Worm (Caenorhabditis elegans) whole organism, L1 larva: ENCODE results near the gene lea-1.
A peak's percentile ranks its signal among the peaks of the same experiment; 100 is the strongest.

ENCODE experiments used
- C04F5.9 ChIP-seq: sonication (generic microtip); optimal IDR thresholded peaks from 2 replicates; lab custom pipeline; 2016; ENCODE audit warnings: missing genetic modification characterization, missing compliant biosample characterization
- F16B12.6 ChIP-seq: fragments of 150-350 bp; optimal IDR thresholded peaks from 2 replicates; lab custom pipeline; 2014; ENCODE audit warnings: missing biosample characterization, missing genetic modification characterization
- ama-1 ChIP-seq: fragments of 150-350 bp; optimal IDR thresholded peaks from 2 replicates; lab custom pipeline; 2014
- blmp-1 ChIP-seq: fragments of 150-350 bp; optimal IDR thresholded peaks from 2 replicates; lab custom pipeline; 2014; ENCODE audit warnings: missing biosample characterization, missing genetic modification characterization
- ceh-88 ChIP-seq: fragments of 200-800 bp; sonication (Bioruptor generic); IDR thresholded peaks from 2 replicates; pipeline ENCODE4 v1.3.6; 2022; ENCODE audit warnings: missing genetic modification characterization, missing compliant biosample characterization
- ceh-90 ChIP-seq: sonication (generic microtip); optimal IDR thresholded peaks from 2 replicates; lab custom pipeline; 2016; ENCODE audit warnings: missing genetic modification characterization, missing compliant biosample characterization
- dpl-1 ChIP-seq, 3 experiments: fragments of 150-350 bp in 2 of 3; sonication (generic microtip) in 1 of 3; optimal IDR thresholded peaks; 2 replicates each; lab custom pipeline; 2014 to 2017; ENCODE audit warnings: missing biosample characterization in 3 of 3, missing genetic modification characterization in 3 of 3, missing genetic modification reagents in 3 of 3
- dsc-1 ChIP-seq: sonication (generic microtip); optimal IDR thresholded peaks from 2 replicates; lab custom pipeline; 2016; ENCODE audit warnings: mild to moderate bottlenecking, missing genetic modification characterization, missing compliant biosample characterization
- elt-3 ChIP-seq, 6 experiments: fragments of 150-350 bp in 1 of 6; sonication (generic microtip); optimal IDR thresholded peaks; 2 replicates each; lab custom pipeline; 2017 to 2018; ENCODE audit warnings: missing biosample characterization in 6 of 6, missing genetic modification characterization in 6 of 6, inconsistent platforms in 1 of 6
- ets-5 ChIP-seq: fragments of 200-800 bp; sonication (Bioruptor generic); IDR thresholded peaks from 2 replicates; pipeline ENCODE4 v1.3.6; 2022; ENCODE audit warnings: missing genetic modification characterization, missing compliant biosample characterization
- fkh-10 ChIP-seq: sonication (generic microtip); optimal IDR thresholded peaks from 2 replicates; lab custom pipeline; 2017; ENCODE audit warnings: missing biosample characterization, missing genetic modification reagents, missing genetic modification characterization
- fkh-8 ChIP-seq: sonication (generic microtip); optimal IDR thresholded peaks from 2 replicates; lab custom pipeline; 2016; ENCODE audit warnings: mild to moderate bottlenecking, missing genetic modification characterization, missing compliant biosample characterization
- hlh-17 ChIP-seq: fragments of 200-800 bp; sonication (Bioruptor generic); optimal IDR thresholded peaks from 2 replicates; lab custom pipeline; 2018; ENCODE audit warnings: missing genetic modification characterization, mild to moderate bottlenecking, missing compliant biosample characterization, moderate library complexity, borderline replicate concordance
- hlh-4 ChIP-seq: sonication (generic microtip); optimal IDR thresholded peaks from 2 replicates; lab custom pipeline; 2016; ENCODE audit warnings: mild to moderate bottlenecking, missing genetic modification characterization, missing compliant biosample characterization
- irx-1 ChIP-seq: sonication (generic microtip); optimal IDR thresholded peaks from 2 replicates; lab custom pipeline; 2016; ENCODE audit warnings: missing genetic modification characterization, missing compliant biosample characterization
- isw-1 ChIP-seq: fragments of 200-800 bp; sonication (Bioruptor generic); IDR thresholded peaks from 2 replicates; pipeline ENCODE4 v1.3.6; 2022; ENCODE audit warnings: missing genetic modification characterization, missing compliant biosample characterization
- lin-14 ChIP-seq: fragments of 200-800 bp; sonication (Bioruptor generic); optimal IDR thresholded peaks from 2 replicates; lab custom pipeline; 2018; ENCODE audit warnings: mild to moderate bottlenecking, missing genetic modification characterization, moderate library complexity, missing compliant biosample characterization
- lin-15B ChIP-seq: fragments of 150-350 bp; sonication (generic microtip); optimal IDR thresholded peaks from 3 replicates; lab custom pipeline; 2014; ENCODE audit warnings: missing biosample characterization, missing genetic modification characterization
- lin-35 ChIP-seq, 2 experiments: fragments of 150-350 bp; optimal IDR thresholded peaks; 2 replicates each; lab custom pipeline; 2014; ENCODE audit warnings: missing biosample characterization in 2 of 2, missing genetic modification characterization in 2 of 2, missing genetic modification reagents in 2 of 2
- lir-3 ChIP-seq: sonication (generic microtip); optimal IDR thresholded peaks from 2 replicates; lab custom pipeline; 2016; ENCODE audit warnings: mild to moderate bottlenecking, missing genetic modification characterization, moderate library complexity, missing compliant biosample characterization; ENCODE audit not compliant: poor library complexity
- lsy-2 ChIP-seq, 2 experiments: fragments of 150-350 bp; optimal IDR thresholded peaks; 2 replicates each; lab custom pipeline; 2014; ENCODE audit warnings: missing biosample characterization in 2 of 2, missing genetic modification characterization in 2 of 2
- mdl-1 ChIP-seq, 2 experiments: fragments of 150-350 bp; optimal IDR thresholded peaks; 2 replicates each; lab custom pipeline; 2014 to 2017; ENCODE audit warnings: missing biosample characterization in 2 of 2, missing genetic modification characterization in 2 of 2, inconsistent platforms in 1 of 2
- mef-2 ChIP-seq: fragments of 150-350 bp; optimal IDR thresholded peaks from 2 replicates; lab custom pipeline; 2014; ENCODE audit warnings: missing biosample characterization, missing genetic modification characterization
- nhr-19 ChIP-seq: fragments of 200-800 bp; sonication (Bioruptor generic); conservative IDR thresholded peaks from 2 replicates; pipeline ENCODE4 v1.3.6; 2022; ENCODE audit warnings: missing genetic modification characterization, missing compliant biosample characterization
- nhr-237 ChIP-seq: fragments of 150-350 bp; optimal IDR thresholded peaks from 2 replicates; lab custom pipeline; 2014; ENCODE audit warnings: missing biosample characterization, missing genetic modification characterization
- nhr-71 ChIP-seq: sonication (generic microtip); optimal IDR thresholded peaks from 2 replicates; lab custom pipeline; 2016; ENCODE audit warnings: mild to moderate bottlenecking, missing genetic modification characterization, moderate library complexity, missing compliant biosample characterization
- nhr-84 ChIP-seq: sonication (generic microtip); optimal IDR thresholded peaks from 2 replicates; lab custom pipeline; 2017; ENCODE audit warnings: missing biosample characterization, missing genetic modification characterization
- nhr-85 ChIP-seq: sonication (generic microtip); peaks from one replicate; lab custom pipeline; 2016; ENCODE audit warnings: missing genetic modification characterization, inconsistent platforms, missing compliant biosample characterization
- rnt-1 ChIP-seq: sonication (generic microtip); optimal IDR thresholded peaks from 2 replicates; lab custom pipeline; 2016; ENCODE audit warnings: mild to moderate bottlenecking, missing genetic modification characterization, moderate library complexity, missing compliant biosample characterization
- skn-1 ChIP-seq: fragments of 150-350 bp; optimal IDR thresholded peaks from 2 replicates; lab custom pipeline; 2014; ENCODE audit warnings: missing biosample characterization, missing genetic modification characterization
- snu-23 ChIP-seq: sonication (generic microtip); optimal IDR thresholded peaks from 2 replicates; lab custom pipeline; 2016; ENCODE audit warnings: missing genetic modification characterization, missing compliant biosample characterization
- sox-4 ChIP-seq: sonication (generic microtip); optimal IDR thresholded peaks from 2 replicates; lab custom pipeline; 2016; ENCODE audit warnings: missing genetic modification characterization, missing compliant biosample characterization
- sptf-1 ChIP-seq: fragments of 150-350 bp; optimal IDR thresholded peaks from 2 replicates; lab custom pipeline; 2014; ENCODE audit warnings: missing biosample characterization, missing genetic modification characterization
- tbx-2 ChIP-seq: sonication (generic microtip); optimal IDR thresholded peaks from 2 replicates; lab custom pipeline; 2016; ENCODE audit warnings: missing genetic modification characterization, missing compliant biosample characterization
- unc-130 ChIP-seq: fragments of 150-350 bp; optimal IDR thresholded peaks from 2 replicates; lab custom pipeline; 2017; ENCODE audit warnings: missing biosample characterization, missing genetic modification characterization, inconsistent platforms
- unc-30 ChIP-seq: sonication (generic microtip); optimal IDR thresholded peaks from 2 replicates; lab custom pipeline; 2017; ENCODE audit warnings: missing biosample characterization, missing genetic modification characterization
- zag-1 ChIP-seq: fragments of 150-350 bp; optimal IDR thresholded peaks from 2 replicates; lab custom pipeline; 2014; ENCODE audit warnings: missing biosample characterization, missing genetic modification characterization
- ztf-4 ChIP-seq: fragments of 150-350 bp; optimal IDR thresholded peaks from 2 replicates; lab custom pipeline; 2014; ENCODE audit warnings: missing biosample characterization, missing genetic modification characterization

lea-1 gene

DNA sequence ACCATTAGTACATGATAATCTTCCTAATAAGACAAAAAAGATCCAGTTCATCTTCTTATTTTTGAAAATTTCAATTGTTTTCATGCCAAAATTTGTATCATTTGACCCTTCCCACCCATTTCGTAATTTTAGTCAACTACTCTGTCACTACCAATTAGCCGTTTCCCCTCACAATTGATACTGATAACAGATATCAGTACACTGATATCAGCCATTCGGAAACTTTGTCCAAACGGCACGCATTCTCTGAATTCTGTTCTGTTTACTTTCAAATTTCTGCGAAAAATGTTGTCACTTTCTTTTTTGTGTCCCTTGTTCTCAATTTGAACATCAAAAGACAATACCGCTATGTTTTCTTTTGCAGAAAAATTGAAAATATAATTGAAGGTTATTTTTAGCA lies 916 bp downstream of the lea-1 start (continued):
- TF ChIP-seq blmp-1 (tag; lab: Kevin White, UChicago) (peak; percentile 65), dsc-1 (tag; lab: Kevin White, UChicago) (no peak), isw-1 (GFP tag; lab: Robert Waterston, UW) (no peak), ets-5 (GFP tag; lab: Robert Waterston, UW) (no peak), F16B12.6 (tag; lab: Kevin White, UChicago) (no peak)

DNA sequence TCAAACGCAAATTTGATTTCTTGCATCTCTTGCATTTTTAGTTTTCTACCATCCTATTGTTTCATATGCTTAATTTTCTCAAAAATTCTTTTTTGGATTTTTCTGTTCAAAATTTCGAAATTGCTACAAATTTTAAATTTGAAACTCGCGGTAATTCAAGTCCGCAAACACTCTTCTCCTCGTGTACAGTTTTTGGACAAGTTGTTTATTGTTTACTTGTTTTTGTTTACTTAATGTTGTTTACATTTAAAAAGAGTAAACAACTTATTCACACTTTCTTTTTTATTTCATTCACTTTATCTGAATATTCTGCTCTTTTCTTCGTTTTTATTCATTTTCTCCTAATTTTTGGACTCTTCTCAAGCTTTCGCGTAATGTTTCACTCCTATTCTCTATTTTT lies 6.6 kb downstream of the lea-1 start:
- TF ChIP-seq hlh-17 (no peak), nhr-237 (tag; lab: Kevin White, UChicago) (no peak), irx-1 (tag; lab: Kevin White, UChicago) (no peak), nhr-84 (tag; lab: Kevin White, UChicago) (no peak), ama-1 (lab: Kevin White, UChicago) (no peak), nhr-71 (tag; lab: Kevin White, UChicago) (no peak)

DNA sequence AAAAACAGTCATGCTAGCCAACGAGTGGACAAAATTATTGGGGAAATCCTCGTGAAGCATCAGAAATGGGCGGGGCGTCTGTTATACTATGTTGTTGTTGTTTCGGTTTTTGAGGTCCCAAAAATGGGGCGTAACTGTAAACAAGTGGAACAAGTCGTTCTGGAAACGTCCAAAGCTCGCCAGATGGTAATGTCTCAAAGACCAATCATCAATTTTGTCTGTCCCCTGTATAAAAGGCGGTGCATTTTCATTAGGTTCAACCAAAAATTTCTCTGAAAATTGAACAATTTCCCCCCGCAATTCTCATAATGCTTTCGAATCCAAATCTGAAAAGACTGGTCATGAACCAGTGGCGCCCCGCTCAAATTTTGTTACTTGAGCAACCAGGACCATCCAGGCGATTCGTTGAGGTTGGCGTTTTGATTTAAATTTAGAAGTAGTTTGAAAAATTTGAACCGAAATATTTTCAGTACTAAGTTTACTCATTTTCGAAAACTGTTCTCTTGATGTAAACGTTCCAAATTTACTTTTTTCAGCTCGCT lies 7.4 kb downstream of the lea-1 start:
- no peak for TF ChIP-seq unc-130 (tag; lab: Kevin White, UChicago)
- TF ChIP-seq fkh-10 = no peak
- TF ChIP-seq sptf-1 = no peak
- no peak for TF ChIP-seq zag-1 (tag; lab: Kevin White, UChicago)
- TF ChIP-seq C04F5.9 (tag; lab: Kevin White, UChicago) = no peak
- no peak for TF ChIP-seq lin-15B
- TF ChIP-seq rnt-1 (tag; lab: Kevin White, UChicago) = no peak

DNA sequence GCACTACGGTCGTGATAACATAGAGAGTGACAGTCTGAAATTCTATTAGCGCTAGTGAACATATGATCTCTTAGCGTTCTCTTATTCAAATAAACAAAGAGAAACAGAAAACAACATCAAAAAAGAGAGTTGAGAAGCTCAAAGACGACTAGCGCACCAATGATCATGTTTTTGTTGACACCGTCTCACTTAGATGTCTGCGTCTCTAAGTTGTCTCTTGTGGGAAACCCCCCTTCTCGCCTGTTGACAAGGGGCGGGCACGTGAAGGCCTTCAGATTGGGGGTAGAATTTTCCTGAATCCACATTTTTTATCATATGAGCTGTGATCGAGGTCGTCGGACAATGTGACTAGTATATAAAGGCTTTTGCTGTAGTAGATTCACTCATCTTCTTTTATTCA lies 8.2 kb downstream of the lea-1 start:
- peak in 1 of 2 experiments; percentile 28 for TF ChIP-seq lsy-2 (tag; optimal IDR thresholded peaks at IDR 0.05; lab: Kevin White, UChicago)
- TF ChIP-seq nhr-85 (tag; lab: Kevin White, UChicago) = peak; percentile 67
- TF ChIP-seq mdl-1 (tag; optimal IDR thresholded peaks at IDR 0.05; lab: Kevin White, UChicago) = peak in 1 of 2 experiments; percentile 25
- TF ChIP-seq snu-23 (GFP tag; lab: Kevin White, UChicago) = peak; percentile 38
- no peak for TF ChIP-seq ceh-90
- TF ChIP-seq elt-3 (tag; optimal IDR thresholded peaks at IDR 0.05; lab: Kevin White, UChicago) = no peak
- no peak for TF ChIP-seq fkh-10
- TF ChIP-seq lin-14 = peak; percentile 74
- peak in 1 of 3 experiments; percentile 7 for TF ChIP-seq dpl-1 (GFP tag; optimal IDR thresholded peaks at IDR 0.05; lab: Kevin White, UChicago)
- peak in 1 of 2 experiments; percentile 5 for TF ChIP-seq lin-35 (GFP tag; optimal IDR thresholded peaks at IDR 0.05; lab: Kevin White, UChicago)
- peak; percentile 52 for TF ChIP-seq fkh-8 (tag; lab: Kevin White, UChicago)
- no peak for TF ChIP-seq unc-130 (tag; lab: Kevin White, UChicago)
- TF ChIP-seq nhr-71 (tag; lab: Kevin White, UChicago) = peak; percentile 43
- no peak for TF ChIP-seq lir-3 (tag; lab: Kevin White, UChicago)

DNA sequence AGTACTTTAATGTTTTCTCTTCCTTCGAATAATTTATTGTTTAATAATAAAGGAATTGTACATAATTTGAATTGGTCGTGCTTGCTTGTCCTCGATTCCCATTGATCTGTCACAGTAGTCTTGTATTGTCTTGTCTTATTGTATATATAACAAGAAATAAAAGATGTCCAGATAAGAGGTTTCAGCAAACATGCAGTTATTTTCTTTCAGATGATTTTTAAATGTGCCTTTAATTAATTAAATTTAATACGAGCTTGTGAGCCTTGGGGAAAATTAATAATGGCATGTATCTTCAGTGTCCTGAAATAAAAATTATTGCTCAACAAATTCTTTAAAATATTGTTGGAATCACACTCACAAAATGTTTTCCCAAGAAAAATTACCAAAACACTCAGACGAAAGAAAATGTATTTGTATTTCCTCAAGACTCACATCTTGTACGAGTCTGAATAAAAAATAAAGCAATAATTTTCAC lies 11.4 kb downstream of the lea-1 start:
- TF ChIP-seq hlh-17 (no peak), mef-2 (tag; lab: Kevin White, UChicago) (no peak), irx-1 (tag; lab: Kevin White, UChicago) (no peak), ztf-4 (tag; lab: Kevin White, UChicago) (no peak), sox-4 (no peak), unc-30 (tag; lab: Kevin White, UChicago) (no peak), fkh-10 (no peak), nhr-19 (GFP tag; lab: Robert Waterston, UW) (no peak), skn-1 (tag; lab: Kevin White, UChicago) (no peak), elt-3 (tag; optimal IDR thresholded peaks at IDR 0.05; lab: Kevin White, UChicago) (no peak), unc-130 (tag; lab: Kevin White, UChicago) (no peak), tbx-2 (tag; lab: Kevin White, UChicago) (no peak), ceh-88 (no peak), hlh-4 (tag; lab: Kevin White, UChicago) (no peak)
